Worm (Caenorhabditis elegans): Measurements from ENCODE around the gene gipc-1.

DNA sequence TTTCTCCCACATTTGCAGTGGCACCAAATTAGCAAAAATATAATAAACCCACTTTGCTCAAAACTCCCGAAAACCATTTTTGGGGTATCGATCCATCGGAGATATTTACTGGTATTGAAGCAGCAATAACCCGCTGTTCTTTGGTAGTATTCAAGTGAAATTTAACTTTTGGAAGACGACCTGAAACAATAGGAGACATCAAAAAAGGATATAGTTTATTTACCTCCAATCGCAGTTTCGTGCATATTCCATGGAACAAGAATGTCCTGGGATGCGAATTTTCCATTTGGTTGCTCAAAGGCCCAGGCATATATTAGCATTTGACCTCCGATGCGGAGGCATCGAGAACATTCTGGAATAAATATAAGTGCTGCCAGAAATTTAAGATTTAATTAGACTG, 2.8 kb downstream of the gipc-1 start:
- TF ChIP-seq unc-39 (tag; optimal IDR thresholded peaks at IDR 0.05) (no peak), ZK546.5 (tag; optimal IDR thresholded peaks at IDR 0.05) (no peak), skn-1 (tag; optimal IDR thresholded peaks at IDR 0.05) (no peak), alr-1 (tag; optimal IDR thresholded peaks at IDR 0.05) (no peak), C34F6.9 (tag; optimal IDR thresholded peaks at IDR 0.05) (no peak), blmp-1 (tag; optimal IDR thresholded peaks at IDR 0.05; ENCODE audit: insufficient read depth) (no peak), nhr-25 (tag; optimal IDR thresholded peaks at IDR 0.05) (no peak), unc-62 (GFP tag; optimal IDR thresholded peaks at IDR 0.05) (no peak)
